Worm (Caenorhabditis elegans): ENCODE data around the gene nhr-35.

Gene nhr-35

ce11 chrX:4532160-4532741, at the start of gene nhr-35:
nhr-35 (plus strand) TSS chrX:4532691.
- TF ChIP-seq ceh-34 (tag; optimal IDR thresholded peaks at IDR 0.05) (no peak), T23F11.4 (GFP tag; optimal IDR thresholded peaks at IDR 0.05) (no peak), nhr-11 (tag; optimal IDR thresholded peaks at IDR 0.05) (no peak), pax-1 (tag; optimal IDR thresholded peaks at IDR 0.05) (no peak), hlh-8 (tag; optimal IDR thresholded peaks at IDR 0.05) (no peak), Y22D7AL.16 (tag; optimal IDR thresholded peaks at IDR 0.05) (no peak), zip-5 (tag; optimal IDR thresholded peaks at IDR 0.05) (no peak), dve-1 (tag; optimal IDR thresholded peaks at IDR 0.05) (no peak), ceh-2 (tag; optimal IDR thresholded peaks at IDR 0.05) (no peak), unc-55 (GFP tag; optimal IDR thresholded peaks at IDR 0.05) (peak; percentile 90), ceh-14 (tag; optimal IDR thresholded peaks at IDR 0.05) (no peak), ahr-1 (tag; optimal IDR thresholded peaks at IDR 0.05) (no peak), lin-11 (tag; optimal IDR thresholded peaks at IDR 0.05) (no peak), pha-4 (tag; optimal IDR thresholded peaks at IDR 0.05) (no peak), eyg-1 (tag; optimal IDR thresholded peaks at IDR 0.05) (no peak), fkh-6 (tag; optimal IDR thresholded peaks at IDR 0.05) (no peak), K02D7.2 (tag; optimal IDR thresholded peaks at IDR 0.05) (no peak), C38D4.7 (GFP tag; optimal IDR thresholded peaks at IDR 0.05) (no peak), odd-2 (tag; optimal IDR thresholded peaks at IDR 0.05) (no peak), rnt-1 (tag; optimal IDR thresholded peaks at IDR 0.05) (peak; percentile 23), pha-2 (tag; optimal IDR thresholded peaks at IDR 0.05) (no peak), ceh-6 (GFP tag; optimal IDR thresholded peaks at IDR 0.05) (no peak), pag-3 (tag; optimal IDR thresholded peaks at IDR 0.05; ENCODE audit: borderline replicate concordance) (no peak), hlh-13 (GFP tag; optimal IDR thresholded peaks at IDR 0.05) (no peak), lim-6 (tag; optimal IDR thresholded peaks at IDR 0.05) (no peak), npax-4 (tag; optimal IDR thresholded peaks at IDR 0.05) (no peak), ref-2 (tag; optimal IDR thresholded peaks at IDR 0.05) (no peak), fkh-10 (GFP tag; optimal IDR thresholded peaks at IDR 0.05) (no peak), ceh-48 (tag; optimal IDR thresholded peaks at IDR 0.05) (no peak), dmd-4 (tag; optimal IDR thresholded peaks at IDR 0.05; ENCODE audit: borderline replicate concordance) (no peak), C08G9.2 (tag; optimal IDR thresholded peaks at IDR 0.05) (no peak), ceh-31 (tag; optimal IDR thresholded peaks at IDR 0.05) (no peak), elt-2 (tag; optimal IDR thresholded peaks at IDR 0.05) (peak; percentile 33), nfya-1 (tag; optimal IDR thresholded peaks at IDR 0.05) (peak; percentile 20), ceh-9 (tag; optimal IDR thresholded peaks at IDR 0.05) (no peak), unc-3 (GFP tag; conservative IDR thresholded peaks at IDR 0.05) (no peak), unc-3 (tag; optimal IDR thresholded peaks at IDR 0.05) (no peak), ama-1 (optimal IDR thresholded peaks at IDR 0.05) (no peak), ceh-30 (tag; optimal IDR thresholded peaks at IDR 0.05) (no peak), pros-1 (tag; optimal IDR thresholded peaks at IDR 0.05) (no peak), ets-4 (tag; optimal IDR thresholded peaks at IDR 0.05) (no peak), fax-1 (tag; optimal IDR thresholded peaks at IDR 0.05) (no peak), che-1 (tag; optimal IDR thresholded peaks at IDR 0.05) (no peak), ceh-24 (tag; optimal IDR thresholded peaks at IDR 0.05) (no peak), gmeb-2 (tag; optimal IDR thresholded peaks at IDR 0.05) (no peak), tbx-7 (tag; optimal IDR thresholded peaks at IDR 0.05) (no peak), mec-3 (tag; optimal IDR thresholded peaks at IDR 0.05; ENCODE audit: borderline replicate concordance) (no peak), tbx-2 (tag; optimal IDR thresholded peaks at IDR 0.05) (peak; percentile 39), hlh-30 (tag; optimal IDR thresholded peaks at IDR 0.05; ENCODE audit: insufficient read depth) (peak; percentile 92), madf-2 (tag; optimal IDR thresholded peaks at IDR 0.05) (no peak), ceh-19 (GFP tag; optimal IDR thresholded peaks at IDR 0.05) (peak; percentile 19), nhr-232 (tag; optimal IDR thresholded peaks at IDR 0.05) (no peak), F13H6.1 (tag; optimal IDR thresholded peaks at IDR 0.05) (no peak), sox-4 (tag; optimal IDR thresholded peaks at IDR 0.05) (no peak)

Data from whole organism, late embryonic.